Worm (Caenorhabditis elegans) whole organism, L2 larva: ENCODE results near the gene Y75B12B.3.

Experiments used
- ama-1 ChIP-seq: fragments of 150-350 bp; optimal IDR thresholded peaks from 2 replicates; lab custom pipeline; 2018; ENCODE audit warnings: inconsistent platforms
- lsy-2 ChIP-seq, 2 experiments: fragments of 150-350 bp in 1 of 2; sonication (generic microtip) in 1 of 2; optimal IDR thresholded peaks; 2 replicates each; lab custom pipeline; 2014 to 2017; ENCODE audit warnings: missing biosample characterization in 2 of 2, missing genetic modification characterization in 2 of 2

DNA sequence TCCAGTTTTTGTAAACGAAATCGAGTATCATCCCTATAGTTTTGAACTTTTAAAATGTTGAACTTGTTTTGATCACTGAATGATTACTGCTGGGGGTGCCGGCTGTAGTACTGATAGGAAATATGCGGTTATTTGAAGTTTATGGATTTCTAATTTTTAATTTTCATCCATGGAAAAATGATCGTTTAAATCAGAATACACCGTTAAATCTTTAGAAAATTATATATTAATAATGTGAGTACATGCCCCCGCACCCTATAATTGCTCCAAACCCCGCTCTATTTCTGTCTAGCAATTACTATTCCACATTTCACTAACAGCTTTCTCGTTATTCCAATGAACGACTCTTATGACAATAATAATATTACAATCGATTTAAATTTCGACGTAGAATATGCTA is 13.7 kb upstream of the Y75B12B.3 start, which contains the start of gene Y75B12B.10:
- TF ChIP-seq lsy-2 (tag; optimal IDR thresholded peaks at IDR 0.05; lab: Kevin White, UChicago) (no peak), ama-1 (no peak)
